Fruit fly (Drosophila melanogaster) whole organism, embryonic: ENCODE measurements around the gene Obp93a.

Experiments
- Atf6 ChIP-seq: fragments of 200-800 bp; sonication (Bioruptor generic); IDR thresholded peaks from 2 replicates; pipeline ENCODE4 v1.3.6; 2022; ENCODE audit warnings: missing biosample characterization, missing genetic modification characterization
- CG10267 ChIP-seq: fragments of 200-800 bp; sonication (Bioruptor generic); optimal IDR thresholded peaks from 2 replicates; lab custom pipeline; 2018; ENCODE audit warnings: missing biosample characterization, mild to moderate bottlenecking, missing genetic modification characterization, moderate library complexity
- CG10274 ChIP-seq: fragments of 200-800 bp; sonication (Bioruptor generic); optimal IDR thresholded peaks from 3 replicates; lab custom pipeline; 2017; ENCODE audit warnings: missing biosample characterization, mild to moderate bottlenecking, missing genetic modification characterization
- CG15479 ChIP-seq: fragments of 200-800 bp; sonication (Bioruptor generic); optimal IDR thresholded peaks from 3 replicates; lab custom pipeline; 2019; ENCODE audit warnings: missing biosample characterization, mild to moderate bottlenecking, missing genetic modification characterization, moderate library complexity
- CG1792 ChIP-seq: fragments of 200-800 bp; sonication (Bioruptor generic); optimal IDR thresholded peaks from 2 replicates; lab custom pipeline; 2016; ENCODE audit warnings: missing biosample characterization, missing genetic modification characterization
- CG18476 ChIP-seq: fragments of 200-800 bp; sonication (Bioruptor generic); optimal IDR thresholded peaks from 2 replicates; lab custom pipeline; 2016; ENCODE audit warnings: missing biosample characterization, mild to moderate bottlenecking, missing genetic modification characterization
- CG18619 ChIP-seq: fragments of 200-800 bp; sonication (Bioruptor generic); optimal IDR thresholded peaks from 3 replicates; lab custom pipeline; 2017; ENCODE audit warnings: missing biosample characterization, mild to moderate bottlenecking, missing genetic modification characterization
- CG2116 ChIP-seq: fragments of 200-800 bp; sonication (Bioruptor generic); optimal IDR thresholded peaks from 3 replicates; lab custom pipeline; 2018; ENCODE audit warnings: missing biosample characterization, mild to moderate bottlenecking, missing genetic modification characterization
- CG30020 ChIP-seq: fragments of 200-800 bp; optimal IDR thresholded peaks from 2 replicates; lab custom pipeline; 2019; ENCODE audit warnings: missing biosample characterization, mild to moderate bottlenecking, missing genetic modification characterization, moderate library complexity
- CG4404 ChIP-seq: fragments of 200-800 bp; sonication (Bioruptor generic); IDR thresholded peaks from 2 replicates; pipeline ENCODE4 v1.3.6; 2022; ENCODE audit warnings: missing biosample characterization, missing genetic modification characterization
- CG5245 ChIP-seq: fragments of 200-800 bp; sonication (Bioruptor generic); optimal IDR thresholded peaks from 3 replicates; lab custom pipeline; 2016; ENCODE audit warnings: missing biosample characterization, missing genetic modification characterization
- CG6689 ChIP-seq: fragments of 200-800 bp; sonication (Bioruptor generic); IDR thresholded peaks from 2 replicates; pipeline ENCODE4 v1.3.6; 2022; ENCODE audit warnings: missing biosample characterization, missing genetic modification characterization
- CG6765 ChIP-seq: fragments of 200-800 bp; sonication (Bioruptor generic); optimal IDR thresholded peaks from 3 replicates; lab custom pipeline; 2017; ENCODE audit warnings: missing biosample characterization, mild to moderate bottlenecking, missing genetic modification characterization
- CG8089 ChIP-seq: fragments of 200-800 bp; sonication (Bioruptor generic); optimal IDR thresholded peaks from 3 replicates; lab custom pipeline; 2016; ENCODE audit warnings: missing biosample characterization, missing genetic modification characterization
- CG8765 ChIP-seq: fragments of 200-800 bp; sonication (Bioruptor generic); IDR thresholded peaks from 2 replicates; pipeline ENCODE4 v1.3.6; 2022; ENCODE audit warnings: missing biosample characterization, missing genetic modification characterization
- CoRest ChIP-seq: fragments of 200-800 bp; sonication (Bioruptor generic); optimal IDR thresholded peaks from 3 replicates; lab custom pipeline; 2018; ENCODE audit warnings: missing biosample characterization, mild to moderate bottlenecking, missing genetic modification characterization, moderate library complexity
- Dbx ChIP-seq: fragments of 200-800 bp; sonication (Bioruptor generic); IDR thresholded peaks from 3 replicates; pipeline ENCODE4 v1.3.6; 2022; ENCODE audit warnings: missing biosample characterization, missing genetic modification characterization
- Dek ChIP-seq: fragments of 200-800 bp; sonication (Bioruptor generic); optimal IDR thresholded peaks from 3 replicates; lab custom pipeline; 2019; ENCODE audit warnings: missing biosample characterization, mild to moderate bottlenecking, missing genetic modification characterization, moderate library complexity
- E2f2 ChIP-seq: fragments of 200-800 bp; sonication (Bioruptor generic); IDR thresholded peaks from 2 replicates; pipeline ENCODE4 v1.3.6; 2022; ENCODE audit warnings: missing biosample characterization, missing genetic modification characterization
- Hand ChIP-seq: fragments of 200-800 bp; sonication (Bioruptor generic); optimal IDR thresholded peaks from 2 replicates; lab custom pipeline; 2017; ENCODE audit warnings: mild to moderate bottlenecking, missing biosample characterization, missing genetic modification reagents, missing genetic modification characterization
- Hr3 ChIP-seq: fragments of 200-800 bp; sonication (Bioruptor generic); optimal IDR thresholded peaks from 3 replicates; lab custom pipeline; 2016; ENCODE audit warnings: missing biosample characterization, missing genetic modification characterization
- MESR4 ChIP-seq: fragments of 200-800 bp; sonication (Bioruptor generic); optimal IDR thresholded peaks from 2 replicates; lab custom pipeline; 2018; ENCODE audit warnings: missing biosample characterization, mild to moderate bottlenecking, missing genetic modification characterization, moderate library complexity
- Max ChIP-seq: fragments of 200-800 bp; sonication (Bioruptor generic); optimal IDR thresholded peaks from 2 replicates; lab custom pipeline; 2016; ENCODE audit warnings: missing biosample characterization, mild to moderate bottlenecking, missing genetic modification characterization
- Myb ChIP-seq: fragments of 200-800 bp; sonication (Bioruptor generic); optimal IDR thresholded peaks from 2 replicates; lab custom pipeline; 2016; ENCODE audit warnings: missing biosample characterization, missing genetic modification characterization
- NfI ChIP-seq: fragments of 200-800 bp; sonication (Bioruptor generic); optimal IDR thresholded peaks from 3 replicates; lab custom pipeline; 2018; ENCODE audit warnings: missing biosample characterization, mild to moderate bottlenecking, missing genetic modification characterization, moderate library complexity
- Pdp1 ChIP-seq, 2 experiments: fragments of 200-800 bp; sonication (Bioruptor generic); optimal IDR thresholded peaks; 3 replicates each; lab custom pipeline; 2016; ENCODE audit warnings: missing biosample characterization in 2 of 2, missing genetic modification characterization in 2 of 2, mild to moderate bottlenecking in 1 of 2, moderate library complexity in 1 of 2
- Ravus ChIP-seq: fragments of 200-800 bp; sonication (Bioruptor generic); IDR thresholded peaks from 2 replicates; pipeline ENCODE4 v1.3.6; 2022; ENCODE audit warnings: missing biosample characterization, missing genetic modification characterization
- Side ChIP-seq: fragments of 200-800 bp; sonication (Bioruptor generic); optimal IDR thresholded peaks from 2 replicates; lab custom pipeline; 2016; ENCODE audit warnings: missing biosample characterization, missing genetic modification characterization
- Sry-δ ChIP-seq: fragments of 200-800 bp; sonication (Bioruptor generic); optimal IDR thresholded peaks from 2 replicates; lab custom pipeline; 2016; ENCODE audit warnings: missing biosample characterization, missing genetic modification characterization
- chn ChIP-seq: fragments of 200-800 bp; sonication (Bioruptor generic); optimal IDR thresholded peaks from 2 replicates; lab custom pipeline; 2016; ENCODE audit warnings: missing biosample characterization, missing genetic modification characterization
- ci ChIP-seq: fragments of 200-800 bp; sonication (Bioruptor generic); IDR thresholded peaks from 3 replicates; pipeline ENCODE4 v1.3.6; 2022; ENCODE audit warnings: missing biosample characterization, missing genetic modification characterization
- dmrt11E ChIP-seq: fragments of 200-800 bp; sonication (Bioruptor generic); optimal IDR thresholded peaks from 3 replicates; lab custom pipeline; 2018; ENCODE audit warnings: missing biosample characterization, mild to moderate bottlenecking, missing genetic modification characterization, moderate library complexity
- emc ChIP-seq: fragments of 200-800 bp; sonication (Bioruptor generic); optimal IDR thresholded peaks from 2 replicates; lab custom pipeline; 2016; ENCODE audit warnings: missing biosample characterization, missing genetic modification characterization
- eyg ChIP-seq: fragments of 200-800 bp; sonication (Bioruptor generic); optimal IDR thresholded peaks from 3 replicates; lab custom pipeline; 2016; ENCODE audit warnings: missing biosample characterization, missing genetic modification characterization
- fd102C ChIP-seq: fragments of 200-800 bp; sonication (Bioruptor generic); optimal IDR thresholded peaks from 2 replicates; lab custom pipeline; 2018; ENCODE audit warnings: missing biosample characterization, mild to moderate bottlenecking, missing genetic modification characterization, moderate library complexity
- gfzf ChIP-seq: fragments of 200-800 bp; sonication (Bioruptor generic); optimal IDR thresholded peaks from 2 replicates; lab custom pipeline; 2016; ENCODE audit warnings: missing biosample characterization, mild to moderate bottlenecking, missing genetic modification characterization, moderate library complexity
- gsb ChIP-seq: fragments of 200-800 bp; sonication (Bioruptor generic); IDR thresholded peaks from 2 replicates; pipeline ENCODE4 v1.3.6; 2022; ENCODE audit warnings: missing biosample characterization, missing genetic modification characterization
- gsb-n ChIP-seq: fragments of 200-800 bp; sonication (Bioruptor generic); optimal IDR thresholded peaks from 3 replicates; lab custom pipeline; 2018; ENCODE audit warnings: missing biosample characterization, mild to moderate bottlenecking, missing genetic modification characterization
- mam ChIP-seq: fragments of 200-800 bp; sonication (Bioruptor generic); optimal IDR thresholded peaks from 3 replicates; lab custom pipeline; 2016; ENCODE audit warnings: missing biosample characterization, missing genetic modification characterization
- pho ChIP-seq: fragments of 200-800 bp; sonication (Bioruptor generic); optimal IDR thresholded peaks from 2 replicates; lab custom pipeline; 2016; ENCODE audit warnings: missing biosample characterization, missing genetic modification characterization
- shn ChIP-seq: fragments of 200-800 bp; sonication (Bioruptor generic); optimal IDR thresholded peaks from 3 replicates; lab custom pipeline; 2016; ENCODE audit warnings: missing biosample characterization, missing genetic modification characterization
- sim ChIP-seq: fragments of 200-800 bp; sonication (Bioruptor generic); IDR thresholded peaks from 2 replicates; pipeline ENCODE4 v1.3.6; 2022; ENCODE audit warnings: missing biosample characterization, missing genetic modification characterization
- stwl ChIP-seq: fragments of 200-800 bp; sonication (Bioruptor generic); optimal IDR thresholded peaks from 3 replicates; lab custom pipeline; 2018; ENCODE audit warnings: missing biosample characterization, mild to moderate bottlenecking, missing genetic modification characterization, moderate library complexity
- tgo ChIP-seq: fragments of 200-800 bp; sonication (Bioruptor generic); IDR thresholded peaks from 3 replicates; pipeline ENCODE4 v1.3.6; 2022; ENCODE audit warnings: missing biosample characterization, missing genetic modification characterization
- tll ChIP-seq, 2 experiments: fragments of 200-800 bp in 1 of 2; fragments of >200 bp in 1 of 2; sonication (Bioruptor generic) in 1 of 2; optimal IDR thresholded peaks; 2 replicates each; lab custom pipeline; 2017 to 2019; ENCODE audit warnings: missing biosample characterization in 2 of 2, missing genetic modification characterization in 2 of 2, mild to moderate bottlenecking in 1 of 2, moderate library complexity in 1 of 2
- trh ChIP-seq: fragments of 200-800 bp; sonication (Bioruptor generic); optimal IDR thresholded peaks from 2 replicates; lab custom pipeline; 2016; ENCODE audit warnings: missing biosample characterization, missing genetic modification characterization
- twi ChIP-seq: fragments of 200-800 bp; optimal IDR thresholded peaks from 2 replicates; lab custom pipeline; 2019; ENCODE audit warnings: missing biosample characterization, mild to moderate bottlenecking, missing genetic modification characterization, moderate library complexity
- unpg ChIP-seq: fragments of 200-800 bp; sonication (Bioruptor generic); optimal IDR thresholded peaks from 3 replicates; lab custom pipeline; 2018; ENCODE audit warnings: missing biosample characterization, mild to moderate bottlenecking, missing genetic modification characterization, moderate library complexity
- zen ChIP-seq: fragments of 200-800 bp; sonication (Bioruptor generic); optimal IDR thresholded peaks from 3 replicates; lab custom pipeline; 2018; ENCODE audit warnings: missing biosample characterization, mild to moderate bottlenecking, missing genetic modification characterization, moderate library complexity

The Obp93a gene

dm6 chr3R:21101453-21102214 lies 27.9 kb downstream of the Obp93a start, which contains the start of the genes CG7044 and Tbc1d22 (continued):
- peak; percentile 60 for TF ChIP-seq Dek (tag; lab: Kevin White, UChicago)
- peak; percentile 59 for TF ChIP-seq Sry-δ (GFP tag; lab: Kevin White, UChicago)
- TF ChIP-seq CG18619 (GFP tag; lab: Kevin White, UChicago): peak; percentile 43
- TF ChIP-seq Pdp1 (GFP tag; optimal IDR thresholded peaks at IDR 0.05; lab: Kevin White, UChicago): peak; percentile 13 to 33
- peak; percentile 48 for TF ChIP-seq mam (GFP tag; lab: Kevin White, UChicago)
- peak; percentile 62 for TF ChIP-seq dmrt11E (tag; lab: Kevin White, UChicago)
- TF ChIP-seq CG8089 (GFP tag; lab: Kevin White, UChicago): peak; percentile 18
- TF ChIP-seq tgo: peak; percentile 28; the same call in 2 of the 3 replicates
- no peak for TF ChIP-seq fd102C (GFP tag; lab: Kevin White, UChicago)
- TF ChIP-seq stwl (tag; lab: Kevin White, UChicago): peak; percentile 37
- peak; percentile 62 for TF ChIP-seq MESR4 (GFP tag; lab: Kevin White, UChicago)
- peak; percentile 55 for TF ChIP-seq chn (GFP tag; lab: Kevin White, UChicago)
- TF ChIP-seq Myb (GFP tag; lab: Kevin White, UChicago): peak; percentile 28
- peak; percentile 32 for TF ChIP-seq NfI (GFP tag; lab: Kevin White, UChicago)
- peak; percentile 50; the same call in 1 of the 2 replicates for TF ChIP-seq CG6689
- peak; percentile 19 for TF ChIP-seq CG18476
- peak; percentile 75 for TF ChIP-seq gfzf (GFP tag; lab: Kevin White, UChicago)
- no peak for TF ChIP-seq trh (GFP tag; lab: Kevin White, UChicago)
- TF ChIP-seq CG15479 (GFP tag; lab: Kevin White, UChicago): no peak
- peak in 1 of 2 experiments; percentile 79 for TF ChIP-seq tll (GFP tag; optimal IDR thresholded peaks at IDR 0.05; lab: Kevin White, UChicago)
- peak; percentile 63; the same call in 1 of the 3 replicates for TF ChIP-seq Dbx
- TF ChIP-seq CG5245 (GFP tag; lab: Kevin White, UChicago): no peak
- no peak for TF ChIP-seq Side
- TF ChIP-seq CG10267 (tag; lab: Kevin White, UChicago): peak; percentile 22
- TF ChIP-seq shn: peak; percentile 55
- TF ChIP-seq Hr3 (GFP tag; lab: Kevin White, UChicago): peak; percentile 69
- no peak for TF ChIP-seq CG10274 (GFP tag; lab: Kevin White, UChicago)
- peak; percentile 27; the same call in 1 of the 2 replicates for TF ChIP-seq E2f2 (GFP tag; lab: Robert Waterston, UW)
- TF ChIP-seq zen (tag; lab: Kevin White, UChicago): peak; percentile 24
- TF ChIP-seq twi (tag; lab: Kevin White, UChicago): peak; percentile 22
- no peak for TF ChIP-seq gsb-n (tag; lab: Kevin White, UChicago)
- TF ChIP-seq CG30020: peak; percentile 41
- no peak for TF ChIP-seq gsb (GFP tag; lab: Robert Waterston, UW)
- TF ChIP-seq CG4404 (GFP tag; lab: Robert Waterston, UW): 0 out of 2 replicates have a peak, but pooled peaks have one; percentile 19
- peak; percentile 30; the same call in 1 of the 3 replicates for TF ChIP-seq ci (GFP tag; lab: Robert Waterston, UW)
- TF ChIP-seq CG2116 (GFP tag; lab: Kevin White, UChicago): peak; percentile 29

dm6 chr3R:21097631-21098117 lies 31.8 kb downstream of the Obp93a start, which contains the start of gene RhoGAP93B:
TSS of gene RhoGAP93B (minus strand) at chr3R:21097827.
- peak; percentile 84 for TF ChIP-seq emc (GFP tag; lab: Kevin White, UChicago)
- TF ChIP-seq unpg (GFP tag; lab: Kevin White, UChicago): peak; percentile 65
- peak; percentile 92 for TF ChIP-seq Atf6 (GFP tag; lab: Robert Waterston, UW)
- peak; percentile 92 for TF ChIP-seq CG1792 (GFP tag; lab: Kevin White, UChicago)
- peak; percentile 83 for TF ChIP-seq CoRest
- TF ChIP-seq sim (GFP tag; lab: Robert Waterston, UW): 0 out of 2 replicates have a peak, but pooled peaks have one; percentile 26
- peak; percentile 81 for TF ChIP-seq Ravus (GFP tag; lab: Robert Waterston, UW)
- TF ChIP-seq eyg: peak; percentile 78
- peak; percentile 35 for TF ChIP-seq CG6765
- TF ChIP-seq pho (GFP tag; lab: Kevin White, UChicago): peak; percentile 93
- TF ChIP-seq CG18619 (GFP tag; lab: Kevin White, UChicago): peak; percentile 58
- TF ChIP-seq Max: peak; percentile 68
- peak; percentile 1 for TF ChIP-seq Hand (GFP tag; lab: Kevin White, UChicago)
- peak; percentile 94 for TF ChIP-seq CG8765
